Worm (Caenorhabditis elegans) whole organism, L2 larva: ENCODE results near the gene T22D1.18.

Experiments used
- ceh-82 ChIP-seq: fragments of 150-350 bp; optimal IDR thresholded peaks from 2 replicates; lab custom pipeline; 2014; ENCODE audit warnings: missing biosample characterization, missing genetic modification characterization
- nhr-11 ChIP-seq: fragments of 150-350 bp; optimal IDR thresholded peaks from 2 replicates; lab custom pipeline; 2014; ENCODE audit warnings: missing biosample characterization, missing genetic modification characterization
- skn-1 ChIP-seq: sonication (generic microtip); optimal IDR thresholded peaks from 2 replicates; lab custom pipeline; 2017; ENCODE audit warnings: missing biosample characterization, missing genetic modification characterization
- sma-9 ChIP-seq, 2 experiments: fragments of 150-350 bp in 1 of 2; sonication (generic microtip) in 1 of 2; optimal IDR thresholded peaks; 2 replicates each; lab custom pipeline; 2014 to 2016; ENCODE audit warnings: missing genetic modification characterization in 2 of 2, mild to moderate bottlenecking in 1 of 2, missing biosample characterization in 1 of 2, missing compliant biosample characterization in 1 of 2, missing genetic modification reagents in 1 of 2, moderate library complexity in 1 of 2
- zag-1 ChIP-seq: fragments of 150-350 bp; optimal IDR thresholded peaks from 2 replicates; lab custom pipeline; 2014; ENCODE audit warnings: missing biosample characterization, missing genetic modification characterization

DNA sequence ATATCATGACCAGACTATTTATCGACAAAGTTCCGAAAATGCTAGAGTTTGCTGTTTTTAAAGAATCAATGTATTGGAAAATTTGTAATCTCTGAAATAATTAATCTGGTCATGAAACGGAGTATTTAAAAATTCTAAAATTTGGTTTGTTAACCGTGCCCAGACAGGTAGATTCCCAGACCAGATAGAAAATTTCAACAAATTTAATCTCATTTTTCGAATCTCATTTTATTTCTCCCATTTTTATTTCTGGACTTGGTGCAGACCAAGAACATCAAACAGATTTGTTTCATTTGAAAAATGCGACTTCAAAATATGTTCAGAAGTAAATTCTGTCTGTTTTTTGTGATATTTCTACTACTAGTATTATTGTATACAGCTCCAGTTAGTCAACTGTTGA, 3.1 kb upstream of the T22D1.18 start, which contains the start of gene T22D1.1:
- TF ChIP-seq sma-9 (GFP tag; optimal IDR thresholded peaks at IDR 0.05; lab: Kevin White, UChicago) (no peak), sma-9 (tag; optimal IDR thresholded peaks at IDR 0.05; lab: Kevin White, UChicago) (no peak), ceh-82 (tag; lab: Kevin White, UChicago) (no peak), skn-1 (tag; lab: Kevin White, UChicago) (no peak), zag-1 (tag; lab: Kevin White, UChicago) (no peak), nhr-11 (tag; lab: Kevin White, UChicago) (no peak)
